Worm (Caenorhabditis elegans): Measurements from ENCODE around the gene dgk-5.

- no peak for TF ChIP-seq ztf-29 (GFP tag; IDR thresholded peaks at IDR 0.05)
- TF ChIP-seq tab-1 (GFP tag; IDR thresholded peaks at IDR 0.05), result no peak
- no peak for TF ChIP-seq med-1 (GFP tag; optimal IDR thresholded peaks at IDR 0.05; ENCODE audit: insufficient read depth)
- TF ChIP-seq flt-1 (GFP tag; IDR thresholded peaks at IDR 0.05), result no peak
- no peak for TF ChIP-seq ztf-23 (GFP tag; IDR thresholded peaks at IDR 0.05)
- TF ChIP-seq T22C8.4 (GFP tag; IDR thresholded peaks at IDR 0.05), result no peak
- no peak for TF ChIP-seq ref-1 (GFP tag; conservative IDR thresholded peaks at IDR 0.05)
- no peak for TF ChIP-seq cog-1 (tag; optimal IDR thresholded peaks at IDR 0.05)
Observed at ce11 chrII:6482762-6483161, 11.9 kb upstream of the dgk-5 start.

All from whole organism, midembryonic.